Fruit fly (Drosophila melanogaster): ENCODE measurements around the gene CG9281.

DNA sequence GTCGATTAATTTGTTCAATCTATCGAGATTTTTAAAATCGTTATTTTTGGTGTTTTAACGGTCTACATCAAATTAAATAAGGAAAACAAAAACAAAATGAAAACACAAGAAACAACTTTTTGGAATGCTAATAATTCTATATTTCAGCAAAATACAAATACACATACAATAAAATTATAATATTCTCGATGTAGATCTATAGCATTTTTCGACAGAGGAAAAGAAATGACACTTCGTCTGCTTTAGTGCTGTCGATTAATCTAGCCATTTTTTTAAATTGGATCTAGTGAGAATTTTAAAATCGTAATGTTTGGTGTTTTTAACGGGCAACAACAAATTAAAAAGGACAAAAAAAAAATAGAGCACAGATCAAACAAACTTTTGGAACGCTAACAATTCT lies 26.8 kb upstream of the CG9281 start, which contains the start of gene Arp6:
- TF ChIP-seq CG6808 (GFP tag; optimal IDR thresholded peaks at IDR 0.05) (no peak), Sox102F (GFP tag; optimal IDR thresholded peaks at IDR 0.05) (no peak), OdsH (GFP tag; optimal IDR thresholded peaks at IDR 0.05) (no peak), fd59A (GFP tag; optimal IDR thresholded peaks at IDR 0.05) (no peak), Eip75B (GFP tag; optimal IDR thresholded peaks at IDR 0.05) (no peak), Hr38 (GFP tag; optimal IDR thresholded peaks at IDR 0.05) (no peak), CG6854 (GFP tag; optimal IDR thresholded peaks at IDR 0.05) (no peak), Ets96B (tag; optimal IDR thresholded peaks at IDR 0.05) (no peak), Blimp-1 (GFP tag; optimal IDR thresholded peaks at IDR 0.05) (no peak), CG6276 (GFP tag; optimal IDR thresholded peaks at IDR 0.05) (no peak)
